Worm (Caenorhabditis elegans) whole organism, young adult: ENCODE results near the gene nlp-32.

Source experiments
- B0019.2 ChIP-seq: fragments of 200-800 bp; sonication (Bioruptor generic); conservative IDR thresholded peaks from 2 replicates; pipeline ENCODE4 v1.3.6; 2022; ENCODE audit warnings: missing genetic modification reagents, missing genetic modification characterization, missing compliant biosample characterization
- B0035.1 ChIP-seq: sonication (generic microtip); optimal IDR thresholded peaks from 2 replicates; lab custom pipeline; 2016; ENCODE audit warnings: missing genetic modification characterization, mild to moderate bottlenecking, missing compliant biosample characterization, missing genotype, missing genetic modification reagents
- B0261.1 ChIP-seq: sonication (generic microtip); optimal IDR thresholded peaks from 2 replicates; lab custom pipeline; 2016; ENCODE audit warnings: mild to moderate bottlenecking, missing genetic modification characterization, moderate library complexity, missing compliant biosample characterization
- C06A6.2 ChIP-seq: fragments of 200-800 bp; sonication (Bioruptor generic); conservative IDR thresholded peaks from 2 replicates; pipeline ENCODE4 v1.3.6; 2022; ENCODE audit warnings: missing genetic modification characterization, missing compliant biosample characterization
- C17E4.6 ChIP-seq: fragments of 200-800 bp; sonication (Bioruptor generic); IDR thresholded peaks from 2 replicates; pipeline ENCODE4 v1.3.6; 2022; ENCODE audit warnings: missing genetic modification reagents, missing genetic modification characterization, missing compliant biosample characterization
- F23B12.7 ChIP-seq: sonication (generic microtip); optimal IDR thresholded peaks from 2 replicates; lab custom pipeline; 2017; ENCODE audit warnings: missing genetic modification characterization, mild to moderate bottlenecking, missing compliant biosample characterization, antibody characterized with exemption, moderate library complexity; ENCODE audit not compliant: insufficient read depth
- F37B4.10 ChIP-seq: fragments of 200-800 bp; sonication (Bioruptor generic); IDR thresholded peaks from 2 replicates; pipeline ENCODE4 v1.3.6; 2022; ENCODE audit warnings: missing genetic modification characterization, missing compliant biosample characterization
- F52B5.7 ChIP-seq: sonication (generic microtip); optimal IDR thresholded peaks from 2 replicates; lab custom pipeline; 2016; ENCODE audit warnings: mild to moderate bottlenecking, missing genetic modification characterization, missing compliant biosample characterization
- F57C9.4 ChIP-seq: sonication (generic microtip); optimal IDR thresholded peaks from 2 replicates; lab custom pipeline; 2017; ENCODE audit warnings: mild to moderate bottlenecking, missing genetic modification characterization, missing compliant biosample characterization
- K11D2.4 ChIP-seq: fragments of 200-800 bp; sonication (Bioruptor generic); IDR thresholded peaks from 2 replicates; pipeline ENCODE4 v1.3.6; 2022; ENCODE audit warnings: missing genetic modification reagents, missing genetic modification characterization, missing compliant biosample characterization
- Y56A3A.18 ChIP-seq: fragments of 200-800 bp; sonication (Bioruptor generic); IDR thresholded peaks from 2 replicates; pipeline ENCODE4 v1.3.6; 2022; ENCODE audit warnings: missing genetic modification reagents, missing genetic modification characterization, missing compliant biosample characterization
- Y79H2A.3 ChIP-seq: fragments of 200-800 bp; sonication (Bioruptor generic); conservative IDR thresholded peaks from 2 replicates; pipeline ENCODE4 v1.3.6; 2022; ENCODE audit warnings: missing genetic modification reagents, missing genetic modification characterization, missing compliant biosample characterization
- attf-3 ChIP-seq: fragments of 200-800 bp; sonication (Bioruptor generic); conservative IDR thresholded peaks from 2 replicates; pipeline ENCODE4 v1.3.6; 2022; ENCODE audit warnings: missing genetic modification reagents, missing genetic modification characterization, missing compliant biosample characterization
- cebp-1 ChIP-seq, 2 experiments: fragments of 200-800 bp in 1 of 2; sonication (Bioruptor generic) in 1 of 2; sonication (generic microtip) in 1 of 2; IDR thresholded peaks in 1 of 2; optimal IDR thresholded peaks in 1 of 2; 2 replicates each; pipeline versions ENCODE4 v1.3.6 to Lab custom; 2017 to 2022; ENCODE audit warnings: missing compliant biosample characterization in 2 of 2, missing genetic modification characterization in 2 of 2, mild to moderate bottlenecking in 1 of 2, missing genetic modification reagents in 1 of 2, moderate library complexity in 1 of 2
- cebp-2 ChIP-seq: fragments of 200-800 bp; sonication (Bioruptor generic); IDR thresholded peaks from 2 replicates; pipeline ENCODE4 v1.3.6; 2022; ENCODE audit warnings: missing genetic modification characterization, missing compliant biosample characterization
- ceh-100 ChIP-seq: fragments of 200-800 bp; sonication (Bioruptor generic); IDR thresholded peaks from 2 replicates; pipeline ENCODE4 v1.3.6; 2022; ENCODE audit warnings: missing genetic modification reagents, missing genetic modification characterization, missing compliant biosample characterization
- ceh-40 ChIP-seq: fragments of 200-800 bp; sonication (Bioruptor generic); IDR thresholded peaks from 2 replicates; pipeline ENCODE4 v1.3.6; 2022; ENCODE audit warnings: missing genetic modification characterization, missing compliant biosample characterization
- ceh-58 ChIP-seq: fragments of 200-800 bp; sonication (Bioruptor generic); IDR thresholded peaks from 2 replicates; pipeline ENCODE4 v1.3.6; 2022; ENCODE audit warnings: missing genetic modification characterization, missing compliant biosample characterization
- ceh-79 ChIP-seq: sonication (generic microtip); optimal IDR thresholded peaks from 2 replicates; lab custom pipeline; 2017; ENCODE audit warnings: mild to moderate bottlenecking, missing genetic modification characterization, missing compliant biosample characterization
- die-1 ChIP-seq: sonication (generic microtip); optimal IDR thresholded peaks from 2 replicates; lab custom pipeline; 2016; ENCODE audit warnings: missing genotype, mild to moderate bottlenecking, missing genetic modification characterization, missing compliant biosample characterization
- dpl-1 ChIP-seq: fragments of 150-350 bp; optimal IDR thresholded peaks from 2 replicates; lab custom pipeline; 2014; ENCODE audit warnings: missing biosample characterization, missing genetic modification reagents, missing genetic modification characterization
- efl-1 ChIP-seq: fragments of 150-350 bp; optimal IDR thresholded peaks from 2 replicates; lab custom pipeline; 2014; ENCODE audit warnings: missing biosample characterization, missing genetic modification reagents, missing genetic modification characterization
- ets-4 ChIP-seq: fragments of 200-800 bp; sonication (Bioruptor generic); optimal IDR thresholded peaks from 2 replicates; lab custom pipeline; 2018; ENCODE audit warnings: mild to moderate bottlenecking, missing genetic modification characterization, missing compliant biosample characterization
- gei-17 ChIP-seq: fragments of 200-800 bp; sonication (Bioruptor generic); optimal IDR thresholded peaks from 2 replicates; lab custom pipeline; 2018; ENCODE audit warnings: mild to moderate bottlenecking, missing genetic modification characterization, missing compliant biosample characterization
- him-1 ChIP-seq: sonication (generic microtip); optimal IDR thresholded peaks from 2 replicates; lab custom pipeline; 2016; ENCODE audit warnings: missing genotype, missing genetic modification reagents, missing genetic modification characterization, missing compliant biosample characterization
- hlh-12 ChIP-seq: sonication (generic microtip); optimal IDR thresholded peaks from 2 replicates; lab custom pipeline; 2016; ENCODE audit warnings: missing genetic modification characterization, missing compliant biosample characterization
- hlh-26 ChIP-seq: fragments of 200-800 bp; sonication (Bioruptor generic); conservative IDR thresholded peaks from 2 replicates; pipeline ENCODE4 v1.3.6; 2022; ENCODE audit warnings: missing genetic modification reagents, missing genetic modification characterization, missing compliant biosample characterization
- hrde-1 ChIP-seq: sonication (generic microtip); optimal IDR thresholded peaks from 2 replicates; lab custom pipeline; 2016; ENCODE audit warnings: missing genetic modification characterization, mild to moderate bottlenecking, missing compliant biosample characterization, moderate library complexity, missing genotype, missing genetic modification reagents, borderline replicate concordance
- lag-1 ChIP-seq: fragments of 200-800 bp; sonication (Bioruptor generic); IDR thresholded peaks from 2 replicates; pipeline ENCODE4 v1.3.6; 2022; ENCODE audit warnings: missing genetic modification reagents, missing genetic modification characterization, missing compliant biosample characterization
- let-526 ChIP-seq: fragments of 200-800 bp; sonication (Bioruptor generic); IDR thresholded peaks from 2 replicates; pipeline ENCODE4 v1.3.6; 2022; ENCODE audit warnings: missing genetic modification reagents, missing genetic modification characterization, missing compliant biosample characterization
- nfya-1 ChIP-seq: sonication (generic microtip); optimal IDR thresholded peaks from 2 replicates; lab custom pipeline; 2017; ENCODE audit warnings: antibody characterized with exemption, missing compliant biosample characterization, missing genetic modification characterization, borderline replicate concordance; ENCODE audit not compliant: insufficient read depth
- nhr-90 ChIP-seq: sonication (generic microtip); optimal IDR thresholded peaks from 2 replicates; lab custom pipeline; 2016; ENCODE audit warnings: missing genotype, mild to moderate bottlenecking, missing genetic modification characterization, missing compliant biosample characterization
- rec-8 ChIP-seq, 2 experiments: sonication (generic microtip); optimal IDR thresholded peaks; 2 replicates each; lab custom pipeline; 2016; ENCODE audit warnings: mild to moderate bottlenecking in 2 of 2, missing genetic modification characterization in 2 of 2, missing genetic modification reagents in 2 of 2, missing genotype in 2 of 2, missing biosample characterization in 1 of 2, missing compliant biosample characterization in 1 of 2, moderate library complexity in 1 of 2
- sdz-38 ChIP-seq: sonication (generic microtip); optimal IDR thresholded peaks from 2 replicates; lab custom pipeline; 2016; ENCODE audit warnings: missing genotype, missing genetic modification characterization, missing compliant biosample characterization
- sea-2 ChIP-seq: fragments of 200-800 bp; sonication (Bioruptor generic); IDR thresholded peaks from 2 replicates; pipeline ENCODE4 v1.3.6; 2022; ENCODE audit warnings: missing genetic modification characterization, missing compliant biosample characterization
- snpc-1.1 ChIP-seq: sonication (generic microtip); optimal IDR thresholded peaks from 2 replicates; lab custom pipeline; 2017; ENCODE audit warnings: missing genetic modification characterization, mild to moderate bottlenecking, missing compliant biosample characterization, antibody characterized with exemption, moderate library complexity, missing genotype, missing genetic modification reagents; ENCODE audit not compliant: insufficient read depth
- snpc-4 ChIP-seq, 5 experiments: fragments of 150-350 bp in 1 of 5; sonication (generic microtip) in 4 of 5; optimal IDR thresholded peaks; 2 replicates each; lab custom pipeline; 2014 to 2018; ENCODE audit warnings: missing genetic modification characterization in 5 of 5, missing biosample characterization in 3 of 5, antibody characterized with exemption in 2 of 5, mild to moderate bottlenecking in 2 of 5, missing compliant biosample characterization in 2 of 5, missing genotype in 2 of 5, moderate library complexity in 2 of 5, missing genetic modification reagents in 1 of 5
- tbp1 ChIP-seq: fragments of 200-800 bp; sonication (Bioruptor generic); optimal IDR thresholded peaks from 2 replicates; lab custom pipeline; 2018; ENCODE audit warnings: mild to moderate bottlenecking, missing genetic modification characterization, missing compliant biosample characterization
- tbx-9 ChIP-seq: sonication (generic microtip); optimal IDR thresholded peaks from 2 replicates; lab custom pipeline; 2016; ENCODE audit warnings: borderline replicate concordance, missing genetic modification characterization, inconsistent platforms, missing compliant biosample characterization
- tlf-1 ChIP-seq: fragments of 200-800 bp; sonication (Bioruptor generic); optimal IDR thresholded peaks from 2 replicates; lab custom pipeline; 2018; ENCODE audit warnings: mild to moderate bottlenecking, missing genetic modification characterization, missing compliant biosample characterization
- unc-62 ChIP-seq: fragments of 150-350 bp; optimal IDR thresholded peaks from 2 replicates; lab custom pipeline; 2014; ENCODE audit warnings: missing biosample characterization, missing genetic modification reagents, missing genetic modification characterization
- zfh-2 ChIP-seq: fragments of 200-800 bp; sonication (Bioruptor generic); conservative IDR thresholded peaks from 2 replicates; pipeline ENCODE4 v1.3.6; 2022; ENCODE audit warnings: missing genetic modification reagents, missing genetic modification characterization, missing compliant biosample characterization
- ztf-22 ChIP-seq: fragments of 200-800 bp; sonication (Bioruptor generic); optimal IDR thresholded peaks from 2 replicates; lab custom pipeline; 2018; ENCODE audit warnings: mild to moderate bottlenecking, missing genetic modification characterization, moderate library complexity, missing compliant biosample characterization
- ztf-28 ChIP-seq: fragments of 200-800 bp; sonication (Bioruptor generic); IDR thresholded peaks from 2 replicates; pipeline ENCODE4 v1.3.6; 2022; ENCODE audit warnings: missing genetic modification reagents, missing genetic modification characterization, missing compliant biosample characterization
- ztf-6 ChIP-seq: fragments of 200-800 bp; sonication (Bioruptor generic); IDR thresholded peaks from 2 replicates; pipeline ENCODE4 v1.3.6; 2022; ENCODE audit warnings: missing genetic modification reagents, missing genetic modification characterization, missing compliant biosample characterization

nlp-32 gene

ce11 chrIII:502583-502982, 16.2 kb upstream of the nlp-32 start (continued):
- TF ChIP-seq F52B5.7 (peak; percentile 96), tbp1 (GFP tag; lab: Kevin White, UChicago) (peak; percentile 99), B0019.2 (GFP tag; lab: Robert Waterston, UW) (peak; percentile 30; the same call in 1 of the 2 replicates), attf-3 (GFP tag; lab: Robert Waterston, UW) (peak; percentile 76), B0261.1 (peak; percentile 91), tbx-9 (no peak), F37B4.10 (GFP tag; lab: Robert Waterston, UW) (0 out of 2 replicates have a peak, but pooled peaks have one; percentile 87), ceh-100 (GFP tag; lab: Robert Waterston, UW) (0 out of 2 replicates have a peak, but pooled peaks have one; percentile 48), efl-1 (GFP tag; lab: Kevin White, UChicago) (no peak), cebp-2 (GFP tag; lab: Robert Waterston, UW) (peak; percentile 73; the same call in 1 of the 2 replicates), snpc-4 (GFP tag; optimal IDR thresholded peaks at IDR 0.05; lab: Kevin White, UChicago) (peak; percentile 74), snpc-4 (tag; optimal IDR thresholded peaks at IDR 0.05; lab: Kevin White, UChicago) (peak; percentile 43 to 88 (median 60)), ceh-40 (GFP tag; lab: Robert Waterston, UW) (peak; percentile 63; the same call in 1 of the 2 replicates), dpl-1 (GFP tag; lab: Kevin White, UChicago) (peak; percentile 33), sea-2 (GFP tag; lab: Robert Waterston, UW) (no peak), hlh-26 (GFP tag; lab: Robert Waterston, UW) (no peak), ets-4 (GFP tag; lab: Kevin White, UChicago) (peak; percentile 78), Y56A3A.18 (GFP tag; lab: Robert Waterston, UW) (peak; percentile 85; the same call in 1 of the 2 replicates), hrde-1 (tag; lab: Kevin White, UChicago) (peak; percentile 85), cebp-1 (GFP tag; IDR thresholded peaks at IDR 0.05; lab: Robert Waterston, UW) (peak; percentile 45; the same call in 1 of the 2 replicates), cebp-1 (tag; optimal IDR thresholded peaks at IDR 0.05; lab: Kevin White, UChicago) (peak; percentile 84), let-526 (no peak; the same call in 1 of the 2 replicates), ceh-58 (0 out of 2 replicates have a peak, but pooled peaks have one; percentile 86), Y79H2A.3 (peak; percentile 76; the same call in 1 of the 2 replicates), F57C9.4 (tag; lab: Kevin White, UChicago) (peak; percentile 34), him-1 (tag; lab: Kevin White, UChicago) (peak; percentile 94), ceh-79 (peak; percentile 92), snpc-1.1 (peak; percentile 62), ztf-22 (GFP tag; lab: Kevin White, UChicago) (peak; percentile 67), F23B12.7 (no peak), K11D2.4 (GFP tag; lab: Robert Waterston, UW) (peak; percentile 79; the same call in 1 of the 2 replicates), nhr-90 (tag; lab: Kevin White, UChicago) (peak; percentile 94), sdz-38 (tag; lab: Kevin White, UChicago) (no peak), gei-17 (GFP tag; lab: Kevin White, UChicago) (peak; percentile 43), unc-62 (GFP tag; lab: Kevin White, UChicago) (no peak), C17E4.6 (no peak; the same call in 1 of the 2 replicates), lag-1 (GFP tag; lab: Robert Waterston, UW) (0 out of 2 replicates have a peak, but pooled peaks have one; percentile 11), ztf-6 (peak; percentile 81; the same call in 1 of the 2 replicates), ztf-28 (GFP tag; lab: Robert Waterston, UW) (peak; percentile 72), rec-8 (tag; optimal IDR thresholded peaks at IDR 0.05; lab: Kevin White, UChicago) (peak; percentile 86 to 95), zfh-2 (GFP tag; lab: Robert Waterston, UW) (peak; percentile 70; the same call in 1 of the 2 replicates), tlf-1 (GFP tag; lab: Kevin White, UChicago) (peak; percentile 45), nfya-1 (tag; lab: Kevin White, UChicago) (no peak), B0035.1 (peak; percentile 86), C06A6.2 (GFP tag; lab: Robert Waterston, UW) (peak; percentile 57), die-1 (tag; lab: Kevin White, UChicago) (peak; percentile 94), hlh-12 (tag; lab: Kevin White, UChicago) (peak; percentile 82)
